Worm (Caenorhabditis elegans): ENCODE measurements around the gene Y44A6B.3.

The Y44A6B.3 gene

DNA sequence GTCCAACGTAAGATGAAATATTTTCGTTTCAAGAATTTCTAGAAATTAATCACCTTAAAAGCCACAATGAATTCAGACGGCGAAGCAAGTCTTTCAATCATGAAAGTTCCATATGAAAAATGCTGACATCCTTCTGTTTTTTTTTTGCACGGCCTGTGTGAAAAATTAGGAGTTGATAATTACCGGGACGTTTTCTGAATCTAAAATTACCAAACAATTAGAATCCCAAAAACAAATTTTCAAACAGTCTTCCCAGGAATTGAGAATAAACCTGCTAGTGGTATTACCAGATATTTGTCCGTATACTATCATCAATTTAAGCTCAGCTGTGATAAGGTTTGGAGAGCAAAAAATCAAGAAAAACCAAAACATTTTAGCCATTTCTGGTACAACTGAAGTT, at the start of gene Y44A6B.3:
TSS of gene Y44A6B.3 (minus strand) at position 101 of the 400 bp plus-strand sequence.
- TF ChIP-seq flt-1 (GFP tag; IDR thresholded peaks at IDR 0.05) (no peak), T22C8.4 (GFP tag; IDR thresholded peaks at IDR 0.05) (no peak), ztf-23 (GFP tag; IDR thresholded peaks at IDR 0.05) (no peak), ztf-29 (GFP tag; IDR thresholded peaks at IDR 0.05) (no peak), klf-2 (GFP tag; conservative IDR thresholded peaks at IDR 0.05) (no peak), ref-1 (GFP tag; conservative IDR thresholded peaks at IDR 0.05) (no peak), med-1 (GFP tag; optimal IDR thresholded peaks at IDR 0.05; ENCODE audit: insufficient read depth) (no peak), cog-1 (tag; optimal IDR thresholded peaks at IDR 0.05) (no peak), tab-1 (GFP tag; IDR thresholded peaks at IDR 0.05) (no peak)

DNA sequence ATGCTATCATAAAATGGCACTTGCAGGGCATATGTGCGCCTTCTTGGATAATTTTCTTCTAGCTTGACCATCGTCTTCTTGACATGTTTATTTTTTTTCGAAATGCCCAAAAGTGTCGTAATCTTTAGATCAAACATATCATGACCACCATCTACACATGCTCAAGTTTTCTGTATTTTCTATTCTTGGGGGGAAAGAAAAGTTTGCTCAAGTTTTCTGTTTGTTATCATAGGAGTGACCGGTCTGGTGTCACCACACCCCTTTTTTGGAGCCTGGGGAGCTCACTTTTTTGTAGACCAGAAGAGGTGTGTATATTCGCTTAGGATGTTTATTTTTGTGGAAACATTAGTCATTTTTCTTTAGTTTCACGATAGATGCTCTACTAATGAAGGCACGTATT, 47.1 kb upstream of the Y44A6B.3 start, which contains the start of gene klf-2:
TSS of gene klf-2 (plus strand) at position 301 of the 400 bp plus-strand sequence.
- TF ChIP-seq ref-1 (GFP tag; conservative IDR thresholded peaks at IDR 0.05): no peak
- TF ChIP-seq ztf-23 (GFP tag; IDR thresholded peaks at IDR 0.05): no peak
- no peak for TF ChIP-seq tab-1 (GFP tag; IDR thresholded peaks at IDR 0.05)

DNA sequence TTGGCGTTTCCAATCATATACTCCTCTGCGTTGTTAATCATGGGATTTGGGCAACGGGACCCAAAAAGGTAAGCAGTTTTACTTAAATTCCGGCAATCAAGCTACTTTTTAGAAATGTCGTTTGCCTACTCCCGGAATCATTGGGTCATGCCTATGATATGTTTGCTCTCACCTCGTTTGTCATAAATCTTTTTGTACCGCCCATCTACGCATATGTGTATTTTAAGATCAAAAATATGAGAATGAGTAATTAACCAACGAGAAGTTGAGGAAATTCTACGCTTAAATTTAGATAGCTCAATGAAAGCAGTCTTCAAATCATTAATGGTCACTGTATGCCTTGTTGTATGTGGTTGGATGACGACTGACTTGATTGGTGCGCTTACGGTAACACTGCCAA, 44.1 kb upstream of the Y44A6B.3 start:
- TF ChIP-seq ref-1 (GFP tag; conservative IDR thresholded peaks at IDR 0.05): no peak
- TF ChIP-seq med-1 (GFP tag; optimal IDR thresholded peaks at IDR 0.05; ENCODE audit: insufficient read depth): no peak
- no peak for TF ChIP-seq T22C8.4 (GFP tag; IDR thresholded peaks at IDR 0.05)
- TF ChIP-seq ztf-23 (GFP tag; IDR thresholded peaks at IDR 0.05): no peak
- no peak for TF ChIP-seq klf-2 (GFP tag; conservative IDR thresholded peaks at IDR 0.05)
- no peak for TF ChIP-seq cog-1 (tag; optimal IDR thresholded peaks at IDR 0.05)

DNA sequence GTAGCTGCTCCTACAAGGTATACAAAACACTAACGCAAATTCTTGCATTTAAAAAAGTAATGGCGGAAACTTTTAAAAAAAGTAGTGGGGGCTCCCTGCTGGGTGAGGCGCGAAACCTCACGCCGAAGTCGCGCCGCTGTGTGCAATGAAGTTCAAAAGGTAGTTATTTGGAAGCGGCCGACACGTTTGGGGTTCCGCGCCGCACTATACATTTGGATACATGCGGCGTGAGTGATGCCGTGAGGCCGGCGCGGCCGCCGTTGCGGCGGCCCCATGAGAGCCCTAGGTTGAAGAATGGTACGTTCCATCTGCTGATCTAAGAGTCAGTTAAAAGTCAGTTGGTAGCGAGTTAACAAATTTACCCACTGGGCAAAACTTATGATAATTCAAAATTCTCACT, 43.6 kb upstream of the Y44A6B.3 start:
- TF ChIP-seq cog-1 (tag; optimal IDR thresholded peaks at IDR 0.05): no peak
- no peak for TF ChIP-seq flt-1 (GFP tag; IDR thresholded peaks at IDR 0.05)
- no peak for TF ChIP-seq ztf-23 (GFP tag; IDR thresholded peaks at IDR 0.05)
- no peak for TF ChIP-seq ref-1 (GFP tag; conservative IDR thresholded peaks at IDR 0.05)
- no peak for TF ChIP-seq med-1 (GFP tag; optimal IDR thresholded peaks at IDR 0.05; ENCODE audit: insufficient read depth)
- no peak for TF ChIP-seq tab-1 (GFP tag; IDR thresholded peaks at IDR 0.05)
- no peak for TF ChIP-seq klf-2 (GFP tag; conservative IDR thresholded peaks at IDR 0.05)
- TF ChIP-seq T22C8.4 (GFP tag; IDR thresholded peaks at IDR 0.05): no peak
- no peak for TF ChIP-seq ztf-29 (GFP tag; IDR thresholded peaks at IDR 0.05)

DNA sequence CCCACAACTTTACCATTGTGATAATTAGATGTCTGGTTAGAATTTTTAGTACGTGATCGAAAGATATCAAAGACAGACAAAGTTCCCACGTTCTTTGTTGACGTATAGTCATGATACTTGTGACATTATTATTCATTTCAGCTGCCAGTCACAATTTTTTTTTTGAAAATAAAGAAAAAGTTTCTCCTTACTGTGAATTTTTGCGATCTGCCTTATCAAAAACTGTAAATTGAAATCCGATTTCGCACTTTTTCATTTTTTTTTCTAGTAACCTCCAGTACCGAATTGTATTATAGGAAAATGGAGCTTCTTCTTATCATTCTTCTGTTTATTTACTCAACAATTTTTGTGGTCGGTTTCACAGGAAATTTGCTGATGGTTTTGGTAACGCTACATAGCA, 42.9 kb upstream of the Y44A6B.3 start, which contains the start of gene srsx-35:
TSS of gene srsx-35 (plus strand) at position 301 of the 400 bp plus-strand sequence.
- TF ChIP-seq ztf-23 (GFP tag; IDR thresholded peaks at IDR 0.05): no peak
- no peak for TF ChIP-seq flt-1 (GFP tag; IDR thresholded peaks at IDR 0.05)
- TF ChIP-seq T22C8.4 (GFP tag; IDR thresholded peaks at IDR 0.05): no peak
- TF ChIP-seq med-1 (GFP tag; optimal IDR thresholded peaks at IDR 0.05; ENCODE audit: insufficient read depth): no peak
- no peak for TF ChIP-seq klf-2 (GFP tag; conservative IDR thresholded peaks at IDR 0.05)
- TF ChIP-seq tab-1 (GFP tag; IDR thresholded peaks at IDR 0.05): no peak
- TF ChIP-seq ztf-29 (GFP tag; IDR thresholded peaks at IDR 0.05): no peak
- no peak for TF ChIP-seq ref-1 (GFP tag; conservative IDR thresholded peaks at IDR 0.05)
- TF ChIP-seq cog-1 (tag; optimal IDR thresholded peaks at IDR 0.05): no peak

DNA sequence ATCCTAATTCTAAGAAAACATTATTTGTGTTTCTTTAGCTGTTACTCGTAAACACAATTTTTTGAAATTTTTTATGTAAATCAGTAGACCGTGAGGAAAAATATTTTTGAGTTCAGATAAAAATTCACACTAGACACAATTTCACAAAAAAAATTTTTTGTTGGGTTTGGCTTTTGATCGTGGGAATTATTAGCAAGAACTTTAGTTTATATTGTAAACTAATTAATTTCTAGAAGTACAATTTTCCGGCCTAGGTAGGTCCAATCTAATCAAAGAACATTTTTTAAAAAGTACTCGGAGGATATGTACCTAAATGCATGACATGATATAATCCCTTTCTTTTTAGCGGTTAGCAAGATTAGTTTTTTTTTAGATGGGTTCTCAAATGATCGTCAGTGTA, 41.9 kb upstream of the Y44A6B.3 start:
- no peak for TF ChIP-seq ztf-29 (GFP tag; IDR thresholded peaks at IDR 0.05)
- no peak for TF ChIP-seq ref-1 (GFP tag; conservative IDR thresholded peaks at IDR 0.05)
- TF ChIP-seq cog-1 (tag; optimal IDR thresholded peaks at IDR 0.05): no peak
- no peak for TF ChIP-seq flt-1 (GFP tag; IDR thresholded peaks at IDR 0.05)
- TF ChIP-seq ztf-23 (GFP tag; IDR thresholded peaks at IDR 0.05): no peak
- no peak for TF ChIP-seq tab-1 (GFP tag; IDR thresholded peaks at IDR 0.05)

DNA sequence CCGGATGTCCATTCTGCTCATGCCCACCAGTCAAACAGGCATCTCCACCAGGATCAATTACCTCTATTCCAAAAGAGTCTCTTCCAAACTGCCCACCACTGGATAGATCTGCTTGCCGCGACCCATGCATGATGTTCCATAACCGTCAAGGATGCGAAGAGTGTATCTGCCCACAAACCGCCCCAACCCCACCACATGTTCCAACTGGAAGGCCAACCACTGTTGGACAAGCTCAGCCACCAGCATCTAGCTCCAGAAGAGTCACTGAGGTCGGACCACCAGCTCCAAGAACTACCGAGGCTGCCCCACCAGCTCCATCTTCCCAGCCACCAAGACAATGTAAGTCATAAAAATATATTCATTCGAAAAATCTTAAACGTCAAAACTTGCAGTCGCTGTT, 32.4 kb upstream of the Y44A6B.3 start:
- no peak for TF ChIP-seq ref-1 (GFP tag; conservative IDR thresholded peaks at IDR 0.05)
- TF ChIP-seq ztf-29 (GFP tag; IDR thresholded peaks at IDR 0.05): no peak
- TF ChIP-seq klf-2 (GFP tag; conservative IDR thresholded peaks at IDR 0.05): no peak
- no peak for TF ChIP-seq tab-1 (GFP tag; IDR thresholded peaks at IDR 0.05)
- no peak for TF ChIP-seq flt-1 (GFP tag; IDR thresholded peaks at IDR 0.05)
- TF ChIP-seq ztf-23 (GFP tag; IDR thresholded peaks at IDR 0.05): no peak
- no peak for TF ChIP-seq cog-1 (tag; optimal IDR thresholded peaks at IDR 0.05)
- no peak for TF ChIP-seq med-1 (GFP tag; optimal IDR thresholded peaks at IDR 0.05; ENCODE audit: insufficient read depth)
- no peak for TF ChIP-seq T22C8.4 (GFP tag; IDR thresholded peaks at IDR 0.05)

DNA sequence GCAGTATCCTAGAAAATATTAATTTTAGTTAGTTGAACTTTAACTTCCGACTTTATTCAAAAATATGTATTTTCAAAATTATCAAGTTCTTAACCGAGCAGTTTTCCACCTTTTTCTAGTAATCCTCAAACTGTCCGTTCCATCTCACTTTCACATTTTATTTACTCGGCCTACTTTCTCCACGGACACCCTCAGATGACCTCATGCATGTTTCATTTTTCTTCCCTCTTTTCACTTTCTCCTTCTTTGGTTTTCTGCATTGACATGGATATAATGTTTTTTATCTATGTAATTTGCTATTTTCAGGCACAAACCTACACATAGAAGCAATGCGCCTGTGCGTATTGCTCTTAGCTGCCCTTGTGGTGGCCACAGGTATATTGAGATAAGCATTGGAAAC, 28.7 kb upstream of the Y44A6B.3 start, which contains the start of gene mlt-11:
TSS of gene mlt-11 (plus strand) at position 301 of the 400 bp plus-strand sequence.
- no peak for TF ChIP-seq T22C8.4 (GFP tag; IDR thresholded peaks at IDR 0.05)
- no peak for TF ChIP-seq cog-1 (tag; optimal IDR thresholded peaks at IDR 0.05)
- no peak for TF ChIP-seq ztf-29 (GFP tag; IDR thresholded peaks at IDR 0.05)
- no peak for TF ChIP-seq tab-1 (GFP tag; IDR thresholded peaks at IDR 0.05)
- no peak for TF ChIP-seq flt-1 (GFP tag; IDR thresholded peaks at IDR 0.05)
- no peak for TF ChIP-seq ztf-23 (GFP tag; IDR thresholded peaks at IDR 0.05)
- no peak for TF ChIP-seq klf-2 (GFP tag; conservative IDR thresholded peaks at IDR 0.05)
- TF ChIP-seq med-1 (GFP tag; optimal IDR thresholded peaks at IDR 0.05; ENCODE audit: insufficient read depth): no peak
- no peak for TF ChIP-seq ref-1 (GFP tag; conservative IDR thresholded peaks at IDR 0.05)

DNA sequence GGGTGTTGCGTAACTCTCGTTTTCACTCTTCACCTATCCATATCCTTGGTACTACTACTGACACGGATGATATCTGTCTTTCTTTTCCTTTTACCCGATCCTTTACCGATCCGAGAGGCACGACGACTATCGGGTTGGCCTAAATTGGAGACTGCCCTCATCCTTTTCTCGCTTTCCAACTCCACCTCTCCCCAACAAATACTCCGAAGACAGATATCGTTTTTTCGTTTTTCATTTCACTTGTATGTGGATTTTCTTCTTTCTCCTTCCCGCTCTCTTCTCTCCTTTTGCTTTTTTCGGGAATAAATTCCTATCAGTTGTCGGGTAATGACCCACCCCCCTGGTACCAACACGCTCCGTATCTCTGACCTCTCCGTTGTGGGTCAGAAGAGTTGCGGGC, 26.7 kb upstream of the Y44A6B.3 start:
- no peak for TF ChIP-seq med-1 (GFP tag; optimal IDR thresholded peaks at IDR 0.05; ENCODE audit: insufficient read depth)
- no peak for TF ChIP-seq flt-1 (GFP tag; IDR thresholded peaks at IDR 0.05)
- TF ChIP-seq klf-2 (GFP tag; conservative IDR thresholded peaks at IDR 0.05): no peak
- no peak for TF ChIP-seq T22C8.4 (GFP tag; IDR thresholded peaks at IDR 0.05)
- TF ChIP-seq tab-1 (GFP tag; IDR thresholded peaks at IDR 0.05): no peak
- no peak for TF ChIP-seq ztf-29 (GFP tag; IDR thresholded peaks at IDR 0.05)
- no peak for TF ChIP-seq cog-1 (tag; optimal IDR thresholded peaks at IDR 0.05)
- no peak for TF ChIP-seq ztf-23 (GFP tag; IDR thresholded peaks at IDR 0.05)
- TF ChIP-seq ref-1 (GFP tag; conservative IDR thresholded peaks at IDR 0.05): no peak

DNA sequence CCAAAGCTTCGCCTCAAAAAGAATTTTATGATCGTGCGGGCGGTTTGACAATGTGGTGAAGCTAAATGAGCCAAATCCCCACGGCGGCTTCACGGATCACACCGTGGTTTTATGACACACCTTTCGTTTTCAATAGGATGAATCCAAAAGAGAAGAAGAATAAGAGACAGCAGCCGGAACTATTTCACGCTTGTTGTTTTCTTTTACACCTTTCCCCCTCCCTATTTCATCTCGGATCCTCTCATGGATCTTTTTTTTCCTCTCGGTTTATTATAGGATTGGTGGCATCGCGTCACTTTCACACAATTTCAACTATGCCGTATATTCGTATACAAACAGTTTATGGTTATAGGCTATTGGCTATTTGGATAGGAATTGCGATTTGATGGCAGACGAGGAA, 25.5 kb upstream of the Y44A6B.3 start:
- TF ChIP-seq tab-1 (GFP tag; IDR thresholded peaks at IDR 0.05): no peak
- no peak for TF ChIP-seq flt-1 (GFP tag; IDR thresholded peaks at IDR 0.05)
- TF ChIP-seq ztf-29 (GFP tag; IDR thresholded peaks at IDR 0.05): no peak
- TF ChIP-seq T22C8.4 (GFP tag; IDR thresholded peaks at IDR 0.05): no peak
- TF ChIP-seq ref-1 (GFP tag; conservative IDR thresholded peaks at IDR 0.05): no peak
- TF ChIP-seq med-1 (GFP tag; optimal IDR thresholded peaks at IDR 0.05; ENCODE audit: insufficient read depth): no peak
- TF ChIP-seq cog-1 (tag; optimal IDR thresholded peaks at IDR 0.05): no peak
- no peak for TF ChIP-seq klf-2 (GFP tag; conservative IDR thresholded peaks at IDR 0.05)
- TF ChIP-seq ztf-23 (GFP tag; IDR thresholded peaks at IDR 0.05): no peak
